Fruit fly (Drosophila melanogaster): ENCODE results near the gene Syt12.

DNA sequence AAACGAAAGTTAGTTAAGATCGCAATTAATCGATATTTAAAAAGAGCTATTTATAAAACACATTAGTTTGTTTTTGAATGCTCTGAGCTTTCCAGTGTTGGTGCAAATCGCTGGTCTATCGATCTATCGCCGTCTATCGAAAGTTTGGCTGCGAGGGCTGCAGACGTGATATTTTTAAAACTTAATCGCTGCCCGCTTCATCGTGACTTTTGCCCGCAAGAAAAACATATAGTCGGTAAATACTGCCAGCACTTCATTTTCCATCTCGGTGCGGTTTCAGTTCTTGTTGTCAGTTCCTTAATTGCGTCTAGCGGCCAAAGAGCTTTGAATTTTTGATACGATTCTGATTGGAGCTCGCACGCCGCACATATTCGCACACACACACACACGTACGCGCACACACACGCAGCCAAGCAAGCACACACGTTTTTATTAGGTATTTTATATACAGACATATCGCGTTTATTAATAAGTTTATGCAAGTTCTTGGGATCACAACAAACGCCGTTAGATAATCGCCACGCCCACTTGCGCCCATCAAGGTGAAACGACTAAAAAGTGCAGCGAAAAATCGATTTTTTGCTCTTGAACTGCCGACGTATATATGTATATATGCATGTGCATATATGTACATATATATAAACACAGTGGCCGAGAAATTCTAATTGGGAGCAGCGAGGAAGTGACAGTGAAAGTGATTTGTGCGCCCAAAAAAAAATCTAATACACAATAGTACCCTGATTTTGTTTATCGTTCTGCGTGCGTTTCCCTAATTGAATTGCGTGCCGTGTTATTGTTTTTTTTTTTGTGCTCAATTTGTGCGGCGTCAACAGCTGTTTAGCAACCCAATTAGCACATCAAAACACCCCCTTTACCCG is 12.0 kb downstream of the Syt12 start:
- TF ChIP-seq CTCF (optimal IDR thresholded peaks at IDR 0.05) (no peak), CG8478 (optimal IDR thresholded peaks at IDR 0.05) (no peak)
